Fruit fly (Drosophila melanogaster): ENCODE measurements around the gene CG16762.

Gene CG16762

DNA sequence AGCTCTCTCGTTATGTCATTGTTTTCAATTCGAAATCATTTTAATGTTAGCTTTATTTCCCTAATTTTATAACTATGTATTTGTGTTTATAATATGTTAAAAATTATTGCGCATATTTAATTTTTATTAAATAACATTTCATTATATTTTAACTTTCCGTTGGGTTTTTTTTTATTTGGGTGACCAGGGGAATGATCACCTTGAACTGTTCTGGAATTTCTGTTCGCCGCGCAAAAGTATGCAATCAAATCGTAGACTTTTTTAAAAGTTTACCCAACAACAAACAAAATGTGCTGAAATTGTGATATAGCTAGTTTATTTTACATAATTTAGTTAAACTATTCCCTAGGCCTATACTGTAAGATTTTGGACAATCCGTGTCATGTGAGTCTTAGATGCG lies 23.7 kb upstream of the CG16762 start:
- no peak for TF ChIP-seq CG1620 (GFP tag; optimal IDR thresholded peaks at IDR 0.05)
- no peak for TF ChIP-seq CG33017 (tag; optimal IDR thresholded peaks at IDR 0.05)
- no peak for TF ChIP-seq Clk (GFP tag; optimal IDR thresholded peaks at IDR 0.05)
- TF ChIP-seq CG12768 (GFP tag; optimal IDR thresholded peaks at IDR 0.05) = no peak
- no peak for TF ChIP-seq CG7101 (tag; optimal IDR thresholded peaks at IDR 0.05)
- TF ChIP-seq cic (GFP tag; optimal IDR thresholded peaks at IDR 0.05) = no peak
- TF ChIP-seq CG14711 (tag; optimal IDR thresholded peaks at IDR 0.05) = no peak
- TF ChIP-seq kay (GFP tag; ENCODE audit: borderline replicate concordance) = peak; percentile 90
- TF ChIP-seq Crg-1 (GFP tag; optimal IDR thresholded peaks at IDR 0.05) = no peak
- TF ChIP-seq pad (GFP tag; optimal IDR thresholded peaks at IDR 0.05) = peak; percentile 18
- no peak for TF ChIP-seq Mnt (GFP tag; optimal IDR thresholded peaks at IDR 0.05)
- no peak for TF ChIP-seq CG7045 (GFP tag; optimal IDR thresholded peaks at IDR 0.05)
- no peak for TF ChIP-seq ovo (GFP tag; optimal IDR thresholded peaks at IDR 0.05)

dm6 chr3L:2494183-2494541 lies 18.7 kb upstream of the CG16762 start:
- peak; percentile 94 for TF ChIP-seq CG14711 (tag; optimal IDR thresholded peaks at IDR 0.05)
- TF ChIP-seq bab1 (GFP tag; optimal IDR thresholded peaks at IDR 0.05) = peak; percentile 92
- TF ChIP-seq ovo (GFP tag; optimal IDR thresholded peaks at IDR 0.05) = peak; percentile 72
- TF ChIP-seq CG11617 (GFP tag; optimal IDR thresholded peaks at IDR 0.05) = peak; percentile 98
- TF ChIP-seq CG33017 (tag; optimal IDR thresholded peaks at IDR 0.05) = peak; percentile 96
- TF ChIP-seq tj (GFP tag; optimal IDR thresholded peaks at IDR 0.05) = peak; percentile 78
- peak; percentile 96 for TF ChIP-seq Clk (GFP tag; optimal IDR thresholded peaks at IDR 0.05)
- peak; percentile 98 for TF ChIP-seq CG7045 (GFP tag; optimal IDR thresholded peaks at IDR 0.05)
- TF ChIP-seq CG7101 (tag; optimal IDR thresholded peaks at IDR 0.05) = peak; percentile 96
- peak; percentile 94 for TF ChIP-seq cic (GFP tag; optimal IDR thresholded peaks at IDR 0.05)
- peak; percentile 99 for TF ChIP-seq CG12768 (GFP tag; optimal IDR thresholded peaks at IDR 0.05)
- TF ChIP-seq pad (GFP tag; optimal IDR thresholded peaks at IDR 0.05) = peak; percentile 88
- TF ChIP-seq Mnt (GFP tag; optimal IDR thresholded peaks at IDR 0.05) = peak; percentile 90
- peak; percentile 81 for TF ChIP-seq CG1620 (GFP tag; optimal IDR thresholded peaks at IDR 0.05)
- peak; percentile 76 for TF ChIP-seq Crg-1 (GFP tag; optimal IDR thresholded peaks at IDR 0.05)
- peak; percentile 94 for TF ChIP-seq CG5204 (GFP tag; optimal IDR thresholded peaks at IDR 0.05)
- peak; percentile 98 for TF ChIP-seq kay (GFP tag; ENCODE audit: borderline replicate concordance)
- TF ChIP-seq Hr96 (GFP tag; optimal IDR thresholded peaks at IDR 0.05) = peak; percentile 97
- TF ChIP-seq toe (GFP tag; optimal IDR thresholded peaks at IDR 0.05) = peak; percentile 93
- TF ChIP-seq cnc (optimal IDR thresholded peaks at IDR 0.05) = no peak

DNA sequence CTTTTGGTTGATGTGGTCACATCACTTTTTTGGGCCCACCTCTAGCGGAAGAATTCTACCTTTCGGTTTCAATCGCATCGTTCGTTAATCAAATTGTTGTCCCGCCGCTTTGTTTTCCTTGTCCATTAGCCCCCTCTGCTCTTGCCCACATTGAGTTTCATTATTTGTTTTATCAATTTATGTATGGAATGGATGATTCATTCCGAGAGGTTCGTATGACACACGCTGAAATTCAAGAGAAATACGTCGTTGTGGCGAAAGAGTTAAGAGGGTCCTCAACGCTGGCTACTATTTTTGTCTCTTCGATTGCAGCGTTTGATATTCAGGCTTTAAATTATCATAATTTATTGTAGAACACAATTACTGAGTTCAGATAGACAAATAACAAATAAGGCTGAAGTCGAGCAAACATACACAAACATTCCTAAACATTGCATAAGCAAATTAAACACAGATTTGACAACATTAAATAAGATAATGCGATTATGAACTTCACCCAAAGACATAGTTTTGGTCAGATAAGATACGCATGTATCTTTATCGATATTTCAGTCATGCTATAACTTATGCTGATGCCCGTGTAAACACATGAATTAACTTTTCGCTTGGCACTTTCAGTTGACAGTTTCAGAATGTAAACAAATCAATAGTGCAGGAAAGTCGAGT lies 18.2 kb upstream of the CG16762 start:
- no peak for TF ChIP-seq CG7045 (GFP tag; optimal IDR thresholded peaks at IDR 0.05)
- no peak for TF ChIP-seq kay (GFP tag; ENCODE audit: borderline replicate concordance)
- TF ChIP-seq cic (GFP tag; optimal IDR thresholded peaks at IDR 0.05) = no peak

DNA sequence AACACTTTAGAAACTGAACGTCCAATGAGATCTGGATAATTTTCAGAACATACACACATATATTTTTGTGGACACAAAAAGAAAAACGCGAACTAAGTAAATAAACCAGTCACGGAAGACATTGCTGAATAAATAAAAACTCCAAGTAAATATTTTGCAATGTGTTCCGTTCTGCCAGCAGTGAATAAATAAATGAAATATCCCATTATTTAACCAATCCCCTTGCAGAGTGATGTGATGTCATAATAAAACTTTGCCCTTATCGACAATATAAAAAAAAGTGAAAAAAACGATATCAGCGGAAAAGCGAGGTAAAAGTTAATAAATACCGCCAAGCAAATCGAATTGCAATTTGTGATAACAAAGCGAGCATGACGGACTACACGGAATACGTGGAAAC lies 15.3 kb upstream of the CG16762 start:
- TF ChIP-seq Hr96 (GFP tag; optimal IDR thresholded peaks at IDR 0.05) = no peak
- no peak for TF ChIP-seq CG1620 (GFP tag; optimal IDR thresholded peaks at IDR 0.05)
- TF ChIP-seq bab1 (GFP tag; optimal IDR thresholded peaks at IDR 0.05) = no peak
- TF ChIP-seq CG33017 (tag; optimal IDR thresholded peaks at IDR 0.05) = no peak
- no peak for TF ChIP-seq ovo (GFP tag; optimal IDR thresholded peaks at IDR 0.05)
- no peak for TF ChIP-seq CG11617 (GFP tag; optimal IDR thresholded peaks at IDR 0.05)
- no peak for TF ChIP-seq Crg-1 (GFP tag; optimal IDR thresholded peaks at IDR 0.05)
- TF ChIP-seq Mnt (GFP tag; optimal IDR thresholded peaks at IDR 0.05) = no peak
- TF ChIP-seq cnc (optimal IDR thresholded peaks at IDR 0.05) = no peak
- peak; percentile 25 for TF ChIP-seq tj (GFP tag; optimal IDR thresholded peaks at IDR 0.05)
- TF ChIP-seq pad (GFP tag; optimal IDR thresholded peaks at IDR 0.05) = no peak
- no peak for TF ChIP-seq Clk (GFP tag; optimal IDR thresholded peaks at IDR 0.05)
- TF ChIP-seq kay (GFP tag; ENCODE audit: borderline replicate concordance) = no peak
- peak; percentile 37 for TF ChIP-seq CG12768 (GFP tag; optimal IDR thresholded peaks at IDR 0.05)
- no peak for TF ChIP-seq cic (GFP tag; optimal IDR thresholded peaks at IDR 0.05)
- peak; percentile 16 for TF ChIP-seq CG7101 (tag; optimal IDR thresholded peaks at IDR 0.05)
- no peak for TF ChIP-seq toe (GFP tag; optimal IDR thresholded peaks at IDR 0.05)
- TF ChIP-seq CG7045 (GFP tag; optimal IDR thresholded peaks at IDR 0.05) = no peak
- peak; percentile 17 for TF ChIP-seq CG14711 (tag; optimal IDR thresholded peaks at IDR 0.05)
- TF ChIP-seq CG5204 (GFP tag; optimal IDR thresholded peaks at IDR 0.05) = no peak

DNA sequence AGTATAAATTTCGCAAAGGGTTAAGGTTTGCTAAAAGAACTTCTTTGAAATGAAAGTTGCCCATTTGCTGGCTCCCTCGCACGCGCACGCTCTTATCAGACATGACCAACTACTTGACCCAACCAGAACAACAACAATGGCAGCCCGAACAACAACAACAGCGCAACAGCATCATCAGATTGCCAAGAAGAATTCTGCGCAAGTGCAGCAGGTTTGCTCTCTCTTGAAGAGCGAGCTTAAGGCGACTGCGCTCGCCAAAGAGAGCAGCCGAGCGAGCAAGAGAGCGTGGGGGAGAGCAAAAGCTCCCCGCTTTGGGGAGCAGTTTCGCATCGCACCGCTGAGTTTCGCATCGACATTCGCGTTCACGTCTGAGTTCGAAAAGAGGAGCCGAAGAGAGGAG lies 14.4 kb upstream of the CG16762 start:
- TF ChIP-seq CG12768 (GFP tag; optimal IDR thresholded peaks at IDR 0.05) (no peak), cic (GFP tag; optimal IDR thresholded peaks at IDR 0.05) (no peak), bab1 (GFP tag; optimal IDR thresholded peaks at IDR 0.05) (peak; percentile 17)

DNA sequence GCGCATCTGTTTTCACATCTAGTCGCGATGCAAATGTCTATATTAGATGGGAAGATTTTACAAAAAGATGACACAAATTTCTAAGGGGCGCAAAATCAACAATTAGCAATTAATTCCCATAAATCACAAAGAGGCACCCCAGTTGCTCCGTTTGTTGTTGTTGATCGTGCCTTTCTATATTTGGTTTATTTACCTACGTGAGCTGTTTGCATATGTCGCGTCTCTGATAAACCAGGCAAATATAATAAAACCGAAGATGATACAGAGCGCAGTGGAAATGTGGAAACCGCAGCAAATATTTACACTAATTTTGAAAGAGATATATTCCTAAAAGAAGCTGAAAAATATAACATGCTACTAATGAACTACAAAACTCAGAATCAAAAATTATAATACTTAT lies 14.0 kb upstream of the CG16762 start:
- TF ChIP-seq kay (GFP tag; ENCODE audit: borderline replicate concordance) (peak; percentile 72), CG12768 (GFP tag; optimal IDR thresholded peaks at IDR 0.05) (peak; percentile 11), CG7045 (GFP tag; optimal IDR thresholded peaks at IDR 0.05) (peak; percentile 80), Clk (GFP tag; optimal IDR thresholded peaks at IDR 0.05) (no peak)

- no peak for TF ChIP-seq bab1 (GFP tag; optimal IDR thresholded peaks at IDR 0.05)
- no peak for TF ChIP-seq cnc (optimal IDR thresholded peaks at IDR 0.05)
- no peak for TF ChIP-seq CG14711 (tag; optimal IDR thresholded peaks at IDR 0.05)
- peak; percentile 7 for TF ChIP-seq CG12768 (GFP tag; optimal IDR thresholded peaks at IDR 0.05)
- no peak for TF ChIP-seq kay (GFP tag; ENCODE audit: borderline replicate concordance)
- TF ChIP-seq Hr96 (GFP tag; optimal IDR thresholded peaks at IDR 0.05) = no peak
- no peak for TF ChIP-seq toe (GFP tag; optimal IDR thresholded peaks at IDR 0.05)
- no peak for TF ChIP-seq CG11617 (GFP tag; optimal IDR thresholded peaks at IDR 0.05)
These were observed 13.2 kb upstream of the CG16762 start, which contains the start of gene CG1146 for dm6 chr3L:2488634-2489033. CG1146 (plus strand) TSS chr3L:2488804.
